Fruit fly (Drosophila melanogaster) whole organism, embryonic: Measurements from ENCODE around the gene CG2889.

Experiments
- Abd-B ChIP-seq: fragments of 200-800 bp; sonication (Bioruptor generic); optimal IDR thresholded peaks from 2 replicates; lab custom pipeline; 2018; ENCODE audit warnings: missing biosample characterization, mild to moderate bottlenecking, missing genetic modification characterization, moderate library complexity
- Atf6 ChIP-seq: fragments of 200-800 bp; sonication (Bioruptor generic); IDR thresholded peaks from 2 replicates; pipeline ENCODE4 v1.3.6; 2022; ENCODE audit warnings: missing biosample characterization, missing genetic modification characterization
- CG1024 ChIP-seq: fragments of 200-800 bp; sonication (Bioruptor generic); IDR thresholded peaks from 2 replicates; pipeline ENCODE4 v1.3.6; 2022; ENCODE audit warnings: missing biosample characterization, missing genetic modification characterization
- CG11560 ChIP-seq: fragments of 200-800 bp; sonication (Bioruptor generic); IDR thresholded peaks from 3 replicates; pipeline ENCODE4 v1.3.6; 2022; ENCODE audit warnings: missing biosample characterization, missing genetic modification characterization
- CG12299 ChIP-seq: fragments of 200-800 bp; sonication (Bioruptor generic); optimal IDR thresholded peaks from 2 replicates; lab custom pipeline; 2018; ENCODE audit warnings: missing biosample characterization, mild to moderate bottlenecking, missing genetic modification characterization
- CG13296 ChIP-seq: fragments of 200-800 bp; sonication (Bioruptor generic); optimal IDR thresholded peaks from 3 replicates; lab custom pipeline; 2018; ENCODE audit warnings: missing biosample characterization, mild to moderate bottlenecking, missing genetic modification characterization
- CG15514 ChIP-seq: fragments of 200-800 bp; sonication (Bioruptor generic); optimal IDR thresholded peaks from 3 replicates; lab custom pipeline; 2017; ENCODE audit warnings: missing biosample characterization, missing genetic modification characterization, mild to moderate bottlenecking, moderate library complexity, missing genetic modification reagents
- CG16815 ChIP-seq: fragments of 200-800 bp; sonication (Bioruptor generic); optimal IDR thresholded peaks from 3 replicates; lab custom pipeline; 2017; ENCODE audit warnings: missing biosample characterization, mild to moderate bottlenecking, missing genetic modification characterization
- CG18599 ChIP-seq: fragments of 200-800 bp; sonication (Bioruptor generic); optimal IDR thresholded peaks from 3 replicates; lab custom pipeline; 2017; ENCODE audit warnings: missing biosample characterization, missing genetic modification characterization, mild to moderate bottlenecking, moderate library complexity, missing genetic modification reagents
- CG2875 ChIP-seq: fragments of 200-800 bp; sonication (Bioruptor generic); optimal IDR thresholded peaks from 2 replicates; lab custom pipeline; 2017; ENCODE audit warnings: missing biosample characterization, mild to moderate bottlenecking, missing genetic modification characterization, missing genetic modification reagents
- CG32767 ChIP-seq: fragments of 200-800 bp; sonication (Bioruptor generic); IDR thresholded peaks from 2 replicates; pipeline ENCODE4 v1.3.6; 2022; ENCODE audit warnings: missing biosample characterization, missing genetic modification characterization
- CG33213 ChIP-seq: fragments of 200-800 bp; sonication (Bioruptor generic); optimal IDR thresholded peaks from 3 replicates; lab custom pipeline; 2016; ENCODE audit warnings: missing biosample characterization, missing genetic modification characterization
- CG34376 ChIP-seq: fragments of 200-800 bp; sonication (Bioruptor generic); optimal IDR thresholded peaks from 2 replicates; lab custom pipeline; 2018; ENCODE audit warnings: missing biosample characterization, mild to moderate bottlenecking, missing genetic modification characterization
- CG43689 ChIP-seq: fragments of 200-800 bp; sonication (Bioruptor generic); IDR thresholded peaks from 2 replicates; pipeline ENCODE4 v1.3.6; 2022; ENCODE audit warnings: missing biosample characterization, missing genetic modification characterization
- CG6654 ChIP-seq: fragments of 200-800 bp; sonication (Bioruptor generic); optimal IDR thresholded peaks from 2 replicates; lab custom pipeline; 2017; ENCODE audit warnings: missing biosample characterization, mild to moderate bottlenecking, missing genetic modification characterization
- CG9817 ChIP-seq: fragments of 200-800 bp; sonication (Bioruptor generic); optimal IDR thresholded peaks from 2 replicates; lab custom pipeline; 2018; ENCODE audit warnings: missing biosample characterization, mild to moderate bottlenecking, missing genetic modification characterization, moderate library complexity
- D19A ChIP-seq: fragments of 200-800 bp; optimal IDR thresholded peaks from 3 replicates; lab custom pipeline; 2019; ENCODE audit warnings: missing biosample characterization, mild to moderate bottlenecking, missing genetic modification characterization, moderate library complexity
- Dad ChIP-seq: fragments of 200-800 bp; sonication (Bioruptor generic); optimal IDR thresholded peaks from 3 replicates; lab custom pipeline; 2016; ENCODE audit warnings: missing biosample characterization, missing genetic modification characterization
- Dfd ChIP-seq, 2 experiments: fragments of >200 bp; optimal IDR thresholded peaks; 2 replicates each; lab custom pipeline; 2017; ENCODE audit warnings: missing biosample characterization in 2 of 2, missing genetic modification characterization in 2 of 2
- Dip3 ChIP-seq: fragments of 200-800 bp; sonication (Bioruptor generic); optimal IDR thresholded peaks from 3 replicates; lab custom pipeline; 2016; ENCODE audit warnings: missing biosample characterization, missing genetic modification characterization
- Eip74EF ChIP-seq, 2 experiments: fragments of 200-800 bp in 1 of 2; fragments of >200 bp in 1 of 2; sonication (Bioruptor generic) in 1 of 2; optimal IDR thresholded peaks; 2 replicates each; lab custom pipeline; 2017 to 2019; ENCODE audit warnings: missing biosample characterization in 2 of 2, missing genetic modification characterization in 2 of 2, mild to moderate bottlenecking in 1 of 2, moderate library complexity in 1 of 2
- GATAe ChIP-seq: fragments of 200-800 bp; sonication (Bioruptor generic); conservative IDR thresholded peaks from 2 replicates; pipeline ENCODE4 v1.3.6; 2022; ENCODE audit warnings: missing biosample characterization, missing genetic modification characterization
- HLH3B ChIP-seq: fragments of 200-800 bp; sonication (Bioruptor generic); IDR thresholded peaks from 2 replicates; pipeline ENCODE4 v1.3.6; 2022; ENCODE audit warnings: missing biosample characterization, missing genetic modification characterization
- HmgZ ChIP-seq: fragments of 200-800 bp; sonication (Bioruptor generic); optimal IDR thresholded peaks from 2 replicates; lab custom pipeline; 2018; ENCODE audit warnings: missing biosample characterization, mild to moderate bottlenecking, missing genetic modification characterization
- Hr78 ChIP-seq, 2 experiments: fragments of 200-800 bp in 1 of 2; fragments of >200 bp in 1 of 2; sonication (Bioruptor generic) in 1 of 2; optimal IDR thresholded peaks; 2 replicates each; lab custom pipeline; 2017 to 2019; ENCODE audit warnings: missing biosample characterization in 2 of 2, missing genetic modification characterization in 2 of 2, mild to moderate bottlenecking in 1 of 2, moderate library complexity in 1 of 2
- Lpt ChIP-seq: fragments of >200 bp; optimal IDR thresholded peaks from 2 replicates; lab custom pipeline; 2018; ENCODE audit warnings: missing biosample characterization, missing genetic modification characterization
- Myb ChIP-seq: fragments of 200-800 bp; sonication (Bioruptor generic); optimal IDR thresholded peaks from 2 replicates; lab custom pipeline; 2016; ENCODE audit warnings: missing biosample characterization, missing genetic modification characterization
- Poxn ChIP-seq: fragments of 200-800 bp; sonication (Bioruptor generic); IDR thresholded peaks from 2 replicates; pipeline ENCODE4 v1.3.6; 2022; ENCODE audit warnings: missing biosample characterization, missing genetic modification characterization
- Ravus ChIP-seq: fragments of 200-800 bp; sonication (Bioruptor generic); IDR thresholded peaks from 2 replicates; pipeline ENCODE4 v1.3.6; 2022; ENCODE audit warnings: missing biosample characterization, missing genetic modification characterization
- Stat92E ChIP-seq, 3 experiments: fragments of >200 bp in 2 of 3; fragments of 200-800 bp in 1 of 3; sonication (Bioruptor generic) in 1 of 3; optimal IDR thresholded peaks; 2 replicates each; lab custom pipeline; 2017 to 2019; ENCODE audit warnings: missing biosample characterization in 3 of 3, missing genetic modification characterization in 3 of 3, mild to moderate bottlenecking in 1 of 3, moderate library complexity in 1 of 3
- Tbp ChIP-seq: fragments of >200 bp; optimal IDR thresholded peaks from 2 replicates; lab custom pipeline; 2018; ENCODE audit warnings: missing biosample characterization, missing genetic modification characterization
- Xbp1 ChIP-seq: fragments of 200-800 bp; sonication (Bioruptor generic); optimal IDR thresholded peaks from 3 replicates; lab custom pipeline; 2016; ENCODE audit warnings: missing biosample characterization, mild to moderate bottlenecking, missing genetic modification characterization
- ara ChIP-seq: fragments of 200-800 bp; sonication (Bioruptor generic); IDR thresholded peaks from 2 replicates; pipeline ENCODE4 v1.3.6; 2022; ENCODE audit warnings: missing biosample characterization, missing genetic modification characterization
- bowl ChIP-seq: fragments of 200-800 bp; sonication (Bioruptor generic); IDR thresholded peaks from 2 replicates; pipeline ENCODE4 v1.3.6; 2022; ENCODE audit warnings: missing biosample characterization, missing genetic modification characterization
- cas ChIP-seq: fragments of 200-800 bp; sonication (Bioruptor generic); IDR thresholded peaks from 2 replicates; pipeline ENCODE4 v1.3.6; 2022; ENCODE audit warnings: missing biosample characterization, missing genetic modification characterization
- dysf ChIP-seq: fragments of 200-800 bp; sonication (Bioruptor generic); IDR thresholded peaks from 3 replicates; pipeline ENCODE4 v1.3.6; 2022; ENCODE audit warnings: missing biosample characterization, missing genetic modification characterization
- exex ChIP-seq: fragments of 200-800 bp; sonication (Bioruptor generic); optimal IDR thresholded peaks from 4 replicates; lab custom pipeline; 2018; ENCODE audit warnings: missing biosample characterization, mild to moderate bottlenecking, missing genetic modification characterization, moderate library complexity
- ftz-f1 ChIP-seq: fragments of 200-800 bp; sonication (Bioruptor generic); optimal IDR thresholded peaks from 2 replicates; lab custom pipeline; 2016; ENCODE audit warnings: missing biosample characterization, missing genetic modification characterization
- gcm ChIP-seq: fragments of 200-800 bp; sonication (Bioruptor generic); optimal IDR thresholded peaks from 2 replicates; lab custom pipeline; 2019; ENCODE audit warnings: missing biosample characterization, mild to moderate bottlenecking, missing genetic modification characterization, moderate library complexity
- gsb-n ChIP-seq: fragments of 200-800 bp; sonication (Bioruptor generic); optimal IDR thresholded peaks from 3 replicates; lab custom pipeline; 2018; ENCODE audit warnings: missing biosample characterization, mild to moderate bottlenecking, missing genetic modification characterization
- ind ChIP-seq: fragments of 200-800 bp; sonication (Bioruptor generic); optimal IDR thresholded peaks from 3 replicates; lab custom pipeline; 2016; ENCODE audit warnings: missing biosample characterization, missing genetic modification characterization
- inv ChIP-seq: fragments of 200-800 bp; sonication (Bioruptor generic); IDR thresholded peaks from 2 replicates; pipeline ENCODE4 v1.3.6; 2022; ENCODE audit warnings: missing biosample characterization, missing genetic modification characterization; ENCODE audit not compliant: partially characterized antibody
- lilli ChIP-seq: fragments of 200-800 bp; sonication (Bioruptor generic); optimal IDR thresholded peaks from 3 replicates; lab custom pipeline; 2016; ENCODE audit warnings: missing biosample characterization, missing genetic modification characterization
- pfk ChIP-seq: fragments of 200-800 bp; sonication (Bioruptor generic); optimal IDR thresholded peaks from 2 replicates; lab custom pipeline; 2018; ENCODE audit warnings: missing biosample characterization, mild to moderate bottlenecking, missing genetic modification characterization, moderate library complexity
- pnt ChIP-seq: fragments of 200-800 bp; sonication (Bioruptor generic); optimal IDR thresholded peaks from 3 replicates; lab custom pipeline; 2016; ENCODE audit warnings: missing biosample characterization, missing genetic modification characterization
- row ChIP-seq: fragments of 200-800 bp; sonication (Bioruptor generic); IDR thresholded peaks from 3 replicates; pipeline ENCODE4 v1.3.6; 2022; ENCODE audit warnings: missing biosample characterization, missing genetic modification characterization
- so ChIP-seq: fragments of 200-800 bp; sonication (Bioruptor generic); IDR thresholded peaks from 3 replicates; pipeline ENCODE4 v1.3.6; 2022; ENCODE audit warnings: missing biosample characterization, missing genetic modification characterization
- sug ChIP-seq: fragments of 200-800 bp; optimal IDR thresholded peaks from 2 replicates; lab custom pipeline; 2019; ENCODE audit warnings: missing biosample characterization, mild to moderate bottlenecking, missing genetic modification characterization, moderate library complexity
- usp ChIP-seq: fragments of >200 bp; optimal IDR thresholded peaks from 2 replicates; lab custom pipeline; 2017; ENCODE audit warnings: missing biosample characterization, missing genetic modification characterization
- zf30C ChIP-seq: fragments of 200-800 bp; sonication (Bioruptor generic); optimal IDR thresholded peaks from 3 replicates; lab custom pipeline; 2018; ENCODE audit warnings: missing biosample characterization, mild to moderate bottlenecking, missing genetic modification characterization

The CG2889 gene

dm6 chrX:10460506-10461114 is 13.1 kb upstream of the CG2889 start, which contains the start of gene Neb-cGP (continued):
- TF ChIP-seq gcm (no peak), so (GFP tag; lab: Robert Waterston, UW) (no peak), Xbp1 (GFP tag; lab: Kevin White, UChicago) (peak; percentile 71), row (GFP tag; lab: Robert Waterston, UW) (peak; percentile 31; the same call in 2 of the 3 replicates), bowl (GFP tag; lab: Robert Waterston, UW) (no peak), cas (0 out of 2 replicates have a peak, but pooled peaks have one; percentile 39), sug (peak; percentile 67), CG43689 (GFP tag; lab: Robert Waterston, UW) (no peak), gsb-n (tag; lab: Kevin White, UChicago) (peak; percentile 28), CG15514 (peak; percentile 90), Atf6 (no peak), Hr78 (GFP tag; optimal IDR thresholded peaks at IDR 0.05; lab: Kevin White, UChicago) (no peak), CG9817 (peak; percentile 68), Dad (GFP tag; lab: Kevin White, UChicago) (peak; percentile 61), exex (peak; percentile 18), ind (peak; percentile 66), CG11560 (peak; percentile 34; the same call in 1 of the 3 replicates), CG18599 (GFP tag; lab: Kevin White, UChicago) (peak; percentile 75), Abd-B (GFP tag; lab: Kevin White, UChicago) (no peak), GATAe (GFP tag; lab: Robert Waterston, UW) (no peak), Myb (GFP tag; lab: Kevin White, UChicago) (peak; percentile 56), Poxn (GFP tag; lab: Robert Waterston, UW) (no peak), CG1024 (no peak), CG34376 (GFP tag; lab: Kevin White, UChicago) (peak; percentile 54), Ravus (GFP tag; lab: Robert Waterston, UW) (no peak), Eip74EF (GFP tag; optimal IDR thresholded peaks at IDR 0.05; lab: Kevin White, UChicago) (no peak), D19A (tag; lab: Kevin White, UChicago) (peak; percentile 29), CG13296 (GFP tag; lab: Kevin White, UChicago) (peak; percentile 46), HmgZ (tag; lab: Kevin White, UChicago) (peak; percentile 88), HLH3B (peak; percentile 46; the same call in 1 of the 2 replicates), ftz-f1 (peak; percentile 43), CG33213 (GFP tag; lab: Kevin White, UChicago) (peak; percentile 66), CG2875 (GFP tag; lab: Kevin White, UChicago) (peak; percentile 19), pnt (GFP tag; lab: Kevin White, UChicago) (no peak), CG32767 (GFP tag; lab: Robert Waterston, UW) (no peak), Lpt (GFP tag; lab: Kevin White, UChicago) (no peak), ara (GFP tag; lab: Robert Waterston, UW) (peak; percentile 25; the same call in 1 of the 2 replicates), pfk (GFP tag; lab: Kevin White, UChicago) (peak; percentile 34), Dfd (GFP tag; optimal IDR thresholded peaks at IDR 0.05; lab: Kevin White, UChicago) (no peak), Tbp (GFP tag; lab: Kevin White, UChicago) (no peak), lilli (GFP tag; lab: Kevin White, UChicago) (peak; percentile 77), CG12299 (tag; lab: Kevin White, UChicago) (peak; percentile 7), Stat92E (GFP tag; optimal IDR thresholded peaks at IDR 0.05; lab: Kevin White, UChicago) (peak in 1 of 3 experiments; percentile 45), zf30C (GFP tag; lab: Kevin White, UChicago) (no peak), dysf (GFP tag; lab: Robert Waterston, UW) (peak; percentile 26; the same call in 2 of the 3 replicates), Dip3 (peak; percentile 61), usp (GFP tag; lab: Kevin White, UChicago) (no peak), CG6654 (GFP tag; lab: Kevin White, UChicago) (no peak), inv (GFP tag; lab: Robert Waterston, UW) (peak; percentile 82), CG16815 (GFP tag; lab: Kevin White, UChicago) (peak; percentile 14)
